Fruit fly (Drosophila melanogaster) whole organism, embryonic: ENCODE results near the gene Ir68b.

Source experiments
- Awh ChIP-seq: fragments of 200-800 bp; sonication (Bioruptor generic); IDR thresholded peaks from 2 replicates; pipeline ENCODE4, ENCODE4 v1.3.6; 2022; ENCODE audit warnings: missing biosample characterization, missing genetic modification characterization
- CG11085 ChIP-seq: fragments of 200-800 bp; sonication (Bioruptor generic); IDR thresholded peaks from 2 replicates; pipeline ENCODE4 v1.3.6; 2022; ENCODE audit warnings: missing biosample characterization, missing genetic modification characterization
- CG12769 ChIP-seq: fragments of 200-800 bp; sonication (Bioruptor generic); optimal IDR thresholded peaks from 2 replicates; lab custom pipeline; 2019; ENCODE audit warnings: missing biosample characterization, mild to moderate bottlenecking, missing genetic modification characterization, moderate library complexity
- CG13624 ChIP-seq: fragments of 200-800 bp; sonication (Bioruptor generic); optimal IDR thresholded peaks from 2 replicates; lab custom pipeline; 2016; ENCODE audit warnings: missing biosample characterization, missing genetic modification characterization
- CG15269 ChIP-seq: fragments of 200-800 bp; sonication (Bioruptor generic); optimal IDR thresholded peaks from 2 replicates; lab custom pipeline; 2018; ENCODE audit warnings: missing biosample characterization, mild to moderate bottlenecking, missing genetic modification characterization, moderate library complexity
- CG2199 ChIP-seq: fragments of 200-800 bp; sonication (Bioruptor generic); IDR thresholded peaks from 3 replicates; pipeline ENCODE4 v1.3.6; 2022; ENCODE audit warnings: missing biosample characterization, missing genetic modification characterization
- CG2202 ChIP-seq: fragments of 200-800 bp; sonication (Bioruptor generic); optimal IDR thresholded peaks from 2 replicates; lab custom pipeline; 2018; ENCODE audit warnings: missing biosample characterization, mild to moderate bottlenecking, missing genetic modification characterization
- CG2889 ChIP-seq: fragments of 200-800 bp; sonication (Bioruptor generic); IDR thresholded peaks from 3 replicates; pipeline ENCODE4 v1.3.6; 2022; ENCODE audit warnings: missing biosample characterization, missing genetic modification characterization
- CG34422 ChIP-seq: fragments of 200-800 bp; sonication (Bioruptor generic); IDR thresholded peaks from 3 replicates; pipeline ENCODE4 v1.3.6; 2022; ENCODE audit warnings: missing biosample characterization, missing genetic modification characterization
- CG7928 ChIP-seq: fragments of 200-800 bp; sonication (Bioruptor generic); optimal IDR thresholded peaks from 2 replicates; lab custom pipeline; 2017; ENCODE audit warnings: missing biosample characterization, mild to moderate bottlenecking, missing genetic modification characterization
- CG8089 ChIP-seq: fragments of 200-800 bp; sonication (Bioruptor generic); optimal IDR thresholded peaks from 3 replicates; lab custom pipeline; 2016; ENCODE audit warnings: missing biosample characterization, missing genetic modification characterization
- CG8290 ChIP-seq, 3 experiments: fragments of 200-800 bp; sonication (Bioruptor generic); optimal IDR thresholded peaks; 2 replicates each; lab custom pipeline; 2016 to 2019; ENCODE audit warnings: missing biosample characterization in 3 of 3, missing genetic modification characterization in 3 of 3, mild to moderate bottlenecking in 2 of 3, moderate library complexity in 1 of 3
- CG8924 ChIP-seq: fragments of 200-800 bp; optimal IDR thresholded peaks from 3 replicates; lab custom pipeline; 2019; ENCODE audit warnings: missing biosample characterization, mild to moderate bottlenecking, missing genetic modification characterization, moderate library complexity
- CG9215 ChIP-seq: fragments of 200-800 bp; sonication (Bioruptor generic); IDR thresholded peaks from 2 replicates; pipeline ENCODE4 v1.3.6; 2022; ENCODE audit warnings: missing biosample characterization, missing genetic modification characterization
- CG9727 ChIP-seq: fragments of 200-800 bp; sonication (Bioruptor generic); optimal IDR thresholded peaks from 3 replicates; lab custom pipeline; 2017; ENCODE audit warnings: missing biosample characterization, mild to moderate bottlenecking, missing genetic modification characterization
- CG9876 ChIP-seq: fragments of 200-800 bp; sonication (Bioruptor generic); optimal IDR thresholded peaks from 2 replicates; lab custom pipeline; 2016; ENCODE audit warnings: missing biosample characterization, missing genetic modification characterization
- D19B ChIP-seq: fragments of 200-800 bp; sonication (Bioruptor generic); optimal IDR thresholded peaks from 2 replicates; lab custom pipeline; 2017; ENCODE audit warnings: missing biosample characterization, mild to moderate bottlenecking, missing genetic modification characterization
- Dek ChIP-seq: fragments of 200-800 bp; sonication (Bioruptor generic); optimal IDR thresholded peaks from 3 replicates; lab custom pipeline; 2019; ENCODE audit warnings: missing biosample characterization, mild to moderate bottlenecking, missing genetic modification characterization, moderate library complexity
- Dip3 ChIP-seq: fragments of 200-800 bp; sonication (Bioruptor generic); optimal IDR thresholded peaks from 3 replicates; lab custom pipeline; 2016; ENCODE audit warnings: missing biosample characterization, missing genetic modification characterization
- Dll ChIP-seq: fragments of 200-800 bp; sonication (Bioruptor generic); IDR thresholded peaks from 4 replicates; pipeline ENCODE4 v1.3.6; 2022; ENCODE audit warnings: missing biosample characterization, missing genetic modification characterization; ENCODE audit not compliant: partially characterized antibody
- Doc2 ChIP-seq: fragments of 200-800 bp; sonication (Bioruptor generic); IDR thresholded peaks from 2 replicates; pipeline ENCODE4 v1.3.6; 2022; ENCODE audit warnings: missing biosample characterization, missing genetic modification characterization
- Max ChIP-seq: fragments of 200-800 bp; sonication (Bioruptor generic); optimal IDR thresholded peaks from 2 replicates; lab custom pipeline; 2016; ENCODE audit warnings: missing biosample characterization, mild to moderate bottlenecking, missing genetic modification characterization
- Med ChIP-seq: fragments of 200-800 bp; sonication (Bioruptor generic); peaks from one replicate; lab custom pipeline; 2016; ENCODE audit warnings: missing biosample characterization, missing genetic modification characterization, mild to moderate bottlenecking, inconsistent platforms, moderate library complexity
- NFAT ChIP-seq: fragments of 200-800 bp; sonication (Bioruptor generic); IDR thresholded peaks from 2 replicates; pipeline ENCODE4 v1.3.6; 2022; ENCODE audit warnings: missing biosample characterization, missing genetic modification characterization
- Opbp ChIP-seq: fragments of 200-800 bp; sonication (Bioruptor generic); IDR thresholded peaks from 3 replicates; pipeline ENCODE4 v1.3.6; 2022; ENCODE audit warnings: missing biosample characterization, missing genetic modification characterization; ENCODE audit not compliant: partially characterized antibody
- Ptx1 ChIP-seq: fragments of 200-800 bp; sonication (Bioruptor generic); IDR thresholded peaks from 2 replicates; pipeline ENCODE4 v1.3.6; 2022; ENCODE audit warnings: missing biosample characterization, missing genetic modification characterization
- Side ChIP-seq: fragments of 200-800 bp; sonication (Bioruptor generic); optimal IDR thresholded peaks from 2 replicates; lab custom pipeline; 2016; ENCODE audit warnings: missing biosample characterization, missing genetic modification characterization
- Sox102F ChIP-seq: fragments of 200-800 bp; sonication (Bioruptor generic); optimal IDR thresholded peaks from 2 replicates; lab custom pipeline; 2018; ENCODE audit warnings: missing biosample characterization, mild to moderate bottlenecking, missing genetic modification characterization, moderate library complexity
- Tbp ChIP-seq: fragments of >200 bp; optimal IDR thresholded peaks from 2 replicates; lab custom pipeline; 2018; ENCODE audit warnings: missing biosample characterization, missing genetic modification characterization
- al ChIP-seq: fragments of 200-800 bp; sonication (Bioruptor generic); IDR thresholded peaks from 2 replicates; pipeline ENCODE4 v1.3.6; 2022; ENCODE audit warnings: missing biosample characterization, missing genetic modification characterization
- aop ChIP-seq: fragments of 200-800 bp; sonication (Bioruptor generic); IDR thresholded peaks from 2 replicates; pipeline ENCODE4 v1.3.6; 2022; ENCODE audit warnings: missing biosample characterization, missing genetic modification characterization
- bbx ChIP-seq: fragments of 200-800 bp; sonication (Bioruptor generic); IDR thresholded peaks from 2 replicates; pipeline ENCODE4 v1.3.6; 2022; ENCODE audit warnings: missing biosample characterization, missing genetic modification characterization; ENCODE audit not compliant: partially characterized antibody
- bcd ChIP-seq: fragments of 200-800 bp; sonication (Bioruptor generic); optimal IDR thresholded peaks from 2 replicates; lab custom pipeline; 2017; ENCODE audit warnings: missing biosample characterization, mild to moderate bottlenecking, missing genetic modification characterization
- br ChIP-seq: fragments of >200 bp; optimal IDR thresholded peaks from 2 replicates; lab custom pipeline; 2017
- chif ChIP-seq, 2 experiments: fragments of 200-800 bp; sonication (Bioruptor generic); optimal IDR thresholded peaks; 3 replicates each; lab custom pipeline; 2016; ENCODE audit warnings: missing biosample characterization in 2 of 2, missing genetic modification characterization in 2 of 2
- ci ChIP-seq: fragments of 200-800 bp; sonication (Bioruptor generic); IDR thresholded peaks from 3 replicates; pipeline ENCODE4 v1.3.6; 2022; ENCODE audit warnings: missing biosample characterization, missing genetic modification characterization
- da ChIP-seq: fragments of 200-800 bp; sonication (Bioruptor generic); optimal IDR thresholded peaks from 2 replicates; lab custom pipeline; 2016; ENCODE audit warnings: missing biosample characterization, missing genetic modification characterization
- dati ChIP-seq: fragments of 200-800 bp; sonication (Bioruptor generic); IDR thresholded peaks from 2 replicates; pipeline ENCODE4 v1.3.6; 2022; ENCODE audit warnings: missing biosample characterization, missing genetic modification characterization
- gcm2 ChIP-seq: fragments of 200-800 bp; sonication (Bioruptor generic); optimal IDR thresholded peaks from 2 replicates; lab custom pipeline; 2016; ENCODE audit warnings: missing biosample characterization, missing genetic modification characterization
- gro ChIP-seq: fragments of 200-800 bp; sonication (Bioruptor generic); optimal IDR thresholded peaks from 2 replicates; lab custom pipeline; 2016; ENCODE audit warnings: missing biosample characterization, missing genetic modification characterization
- hth ChIP-seq: fragments of >200 bp; optimal IDR thresholded peaks from 2 replicates; lab custom pipeline; 2017; ENCODE audit warnings: inconsistent platforms
- jumu ChIP-seq: fragments of 200-800 bp; sonication (Bioruptor generic); optimal IDR thresholded peaks from 3 replicates; lab custom pipeline; 2016; ENCODE audit warnings: missing biosample characterization, missing genetic modification characterization
- klu ChIP-seq: fragments of 200-800 bp; sonication (Bioruptor generic); IDR thresholded peaks from 2 replicates; pipeline ENCODE4 v1.3.6; 2022; ENCODE audit warnings: missing biosample characterization, missing genetic modification characterization
- lmd ChIP-seq: fragments of 200-800 bp; sonication (Bioruptor generic); IDR thresholded peaks from 2 replicates; pipeline ENCODE4 v1.3.6; 2022; ENCODE audit warnings: missing biosample characterization, missing genetic modification characterization
- otp ChIP-seq: fragments of 200-800 bp; sonication (Bioruptor generic); IDR thresholded peaks from 3 replicates; pipeline ENCODE4, ENCODE4 v1.3.6; 2022; ENCODE audit warnings: missing biosample characterization, missing genetic modification characterization
- rib ChIP-seq: fragments of 200-800 bp; sonication (Bioruptor generic); IDR thresholded peaks from 2 replicates; pipeline ENCODE4 v1.3.6; 2022; ENCODE audit warnings: missing biosample characterization, missing genetic modification characterization
- sc ChIP-seq, 3 experiments: fragments of >200 bp in 2 of 3; fragments of 200-800 bp in 1 of 3; sonication (Bioruptor generic) in 1 of 3; optimal IDR thresholded peaks; 2 replicates in 2 of 3; 3 replicates in 1 of 3; lab custom pipeline; 2017; ENCODE audit warnings: mild to moderate bottlenecking in 1 of 3, missing biosample characterization in 1 of 3, missing genetic modification characterization in 1 of 3, missing genetic modification reagents in 1 of 3
- slbo ChIP-seq: fragments of 200-800 bp; sonication (Bioruptor generic); IDR thresholded peaks from 2 replicates; pipeline ENCODE4 v1.3.6; 2022; ENCODE audit warnings: missing biosample characterization, missing genetic modification characterization
- sob ChIP-seq: fragments of 200-800 bp; sonication (Bioruptor generic); IDR thresholded peaks from 2 replicates; pipeline ENCODE4 v1.3.6; 2022; ENCODE audit warnings: missing biosample characterization, missing genetic modification characterization
- yki ChIP-seq: fragments of >200 bp; optimal IDR thresholded peaks from 3 replicates; lab custom pipeline; 2018

Ir68b gene

dm6 chr3L:12082521-12082841 is 44.7 kb downstream of the Ir68b start (continued):
- TF ChIP-seq Med (GFP tag; lab: Kevin White, UChicago) (peak; percentile 85), sc (optimal IDR thresholded peaks at IDR 0.05; lab: Kevin White, UChicago) (no peak), sc (GFP tag; optimal IDR thresholded peaks at IDR 0.05; lab: Kevin White, UChicago) (no peak), rib (GFP tag; lab: Robert Waterston, UW) (peak; percentile 47; the same call in 1 of the 2 replicates), Dek (tag; lab: Kevin White, UChicago) (no peak), gro (GFP tag; lab: Kevin White, UChicago) (no peak), Awh (GFP tag; lab: Robert Waterston, UW) (no peak), Dip3 (GFP tag; lab: Kevin White, UChicago) (no peak), CG2199 (GFP tag; lab: Robert Waterston, UW) (peak; percentile 71; the same call in 1 of the 3 replicates), gcm2 (no peak), CG2889 (GFP tag; lab: Robert Waterston, UW) (0 out of 3 replicates have a peak, but pooled peaks have one; percentile 32), br (no peak), Opbp (GFP tag; lab: Robert Waterston, UW) (no peak), yki (lab: Kevin White, UChicago) (no peak), chif (GFP tag; optimal IDR thresholded peaks at IDR 0.05; lab: Kevin White, UChicago) (no peak), CG12769 (tag; lab: Kevin White, UChicago) (peak; percentile 65), CG15269 (tag; lab: Kevin White, UChicago) (no peak), Doc2 (0 out of 2 replicates have a peak, but pooled peaks have one; percentile 43), da (GFP tag; lab: Kevin White, UChicago) (no peak), CG9876 (GFP tag; lab: Kevin White, UChicago) (peak; percentile 14), CG7928 (GFP tag; lab: Kevin White, UChicago) (no peak), Ptx1 (no peak), klu (GFP tag; lab: Robert Waterston, UW) (no peak), CG34422 (GFP tag; lab: Robert Waterston, UW) (0 out of 3 replicates have a peak, but pooled peaks have one; percentile 13), slbo (GFP tag; lab: Robert Waterston, UW) (no peak), otp (0 out of 3 replicates have a peak, but pooled peaks have one; percentile 27), CG9727 (no peak), NFAT (0 out of 2 replicates have a peak, but pooled peaks have one; percentile 34), dati (GFP tag; lab: Robert Waterston, UW) (no peak)

dm6 chr3L:12081679-12082520 is 45.3 kb downstream of the Ir68b start, which contains the start of gene Sema5c:
Sema5c (minus strand) TSS chr3L:12081830.
- peak; percentile 51; the same call in 1 of the 2 replicates for TF ChIP-seq sob (GFP tag; lab: Robert Waterston, UW)
- peak; percentile 75 for TF ChIP-seq ci (GFP tag; lab: Robert Waterston, UW)
- TF ChIP-seq aop (GFP tag; lab: Robert Waterston, UW) = peak; percentile 49; the same call in 1 of the 2 replicates
- TF ChIP-seq Sox102F (GFP tag; lab: Kevin White, UChicago) = peak; percentile 67
- no peak for TF ChIP-seq jumu
- peak; percentile 17; the same call in 1 of the 2 replicates for TF ChIP-seq bbx (GFP tag; lab: Robert Waterston, UW)
- 0 out of 2 replicates have a peak, but pooled peaks have one; percentile 31 for TF ChIP-seq CG9215 (GFP tag; lab: Robert Waterston, UW)
- peak; percentile 28 for TF ChIP-seq CG8089 (GFP tag; lab: Kevin White, UChicago)
- peak; percentile 36 for TF ChIP-seq CG13624 (GFP tag; lab: Kevin White, UChicago)
- peak; percentile 27 for TF ChIP-seq D19B
- peak; percentile 74 for TF ChIP-seq bcd (GFP tag; lab: Kevin White, UChicago)
- no peak for TF ChIP-seq sc (optimal IDR thresholded peaks at IDR 0.05; lab: Kevin White, UChicago)
- peak; percentile 73 for TF ChIP-seq sc (GFP tag; optimal IDR thresholded peaks at IDR 0.05; lab: Kevin White, UChicago)
- TF ChIP-seq Side = peak; percentile 36
- TF ChIP-seq CG8290 (GFP tag; optimal IDR thresholded peaks at IDR 0.05; lab: Kevin White, UChicago) = peak; percentile 11
- peak in 1 of 2 experiments; percentile 64 for TF ChIP-seq CG8290 (tag; optimal IDR thresholded peaks at IDR 0.05; lab: Kevin White, UChicago)
- peak; percentile 40 for TF ChIP-seq lmd
- TF ChIP-seq CG8924 (tag; lab: Kevin White, UChicago) = peak; percentile 87
- 0 out of 4 replicates have a peak, but pooled peaks have one; percentile 36 for TF ChIP-seq Dll (GFP tag; lab: Robert Waterston, UW)
- no peak for TF ChIP-seq Tbp
- TF ChIP-seq hth (lab: Kevin White, UChicago) = no peak
- no peak for TF ChIP-seq CG11085 (GFP tag; lab: Robert Waterston, UW)
- peak; percentile 18 for TF ChIP-seq Max (GFP tag; lab: Kevin White, UChicago)
- peak; percentile 53 for TF ChIP-seq al
- TF ChIP-seq CG2202 (tag; lab: Kevin White, UChicago) = peak; percentile 4
